Worm (Caenorhabditis elegans) whole organism, late embryonic: ENCODE results near the gene cor-1.

Experiments used
- ceh-14 ChIP-seq: sonication (generic microtip); optimal IDR thresholded peaks from 2 replicates; lab custom pipeline; 2016; ENCODE audit warnings: missing genotype, missing genetic modification characterization, missing compliant biosample characterization
- ceh-22 ChIP-seq: sonication (generic microtip); optimal IDR thresholded peaks from 2 replicates; lab custom pipeline; 2017; ENCODE audit warnings: missing biosample characterization, missing genetic modification characterization
- ceh-9 ChIP-seq: sonication (generic microtip); optimal IDR thresholded peaks from 2 replicates; lab custom pipeline; 2016; ENCODE audit warnings: mild to moderate bottlenecking, missing genetic modification characterization, inconsistent platforms, missing compliant biosample characterization
- sox-4 ChIP-seq: sonication (generic microtip); optimal IDR thresholded peaks from 2 replicates; lab custom pipeline; 2017; ENCODE audit warnings: mild to moderate bottlenecking, missing genetic modification characterization, inconsistent platforms, missing compliant biosample characterization

DNA sequence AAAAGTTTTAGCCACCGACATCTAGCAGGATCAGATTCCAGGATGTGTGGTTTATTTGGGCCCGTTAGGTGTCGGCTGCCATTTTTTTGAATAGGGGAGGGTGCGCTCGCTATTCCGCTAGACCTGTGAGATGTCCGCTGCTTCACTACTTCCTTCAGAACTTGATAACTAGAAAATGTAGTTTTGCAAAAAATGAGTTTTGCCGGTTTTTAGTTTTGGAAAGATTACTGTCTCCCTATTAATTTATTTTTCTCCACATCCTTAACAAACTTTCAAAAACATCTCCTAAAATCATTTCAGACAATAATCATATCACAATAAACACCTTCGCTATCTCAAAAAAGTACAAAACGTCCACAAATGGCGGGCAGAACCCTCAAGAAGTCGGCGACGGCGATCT is 45.9 kb downstream of the cor-1 start, which contains the start of gene vglu-2:
- no peak for TF ChIP-seq ceh-14 (tag; lab: Kevin White, UChicago)
- TF ChIP-seq sox-4 (tag; lab: Kevin White, UChicago), result no peak
- no peak for TF ChIP-seq ceh-9 (tag; lab: Kevin White, UChicago)
- TF ChIP-seq ceh-22, result no peak
